Worm (Caenorhabditis elegans) whole organism, late embryonic: ENCODE results near the gene fut-1.

Experiments used
- ama-1 ChIP-seq: fragments of 150-350 bp; optimal IDR thresholded peaks from 2 replicates; lab custom pipeline; 2014
- hlh-30 ChIP-seq: sonication (generic microtip); optimal IDR thresholded peaks from 2 replicates; lab custom pipeline; 2017; ENCODE audit warnings: antibody characterized with exemption, missing genetic modification characterization, missing compliant biosample characterization; ENCODE audit not compliant: insufficient read depth
- lim-6 ChIP-seq: sonication (generic microtip); optimal IDR thresholded peaks from 2 replicates; lab custom pipeline; 2016; ENCODE audit warnings: missing genetic modification characterization, missing compliant biosample characterization
- sox-4 ChIP-seq: sonication (generic microtip); optimal IDR thresholded peaks from 2 replicates; lab custom pipeline; 2017; ENCODE audit warnings: mild to moderate bottlenecking, missing genetic modification characterization, inconsistent platforms, missing compliant biosample characterization
- zip-5 ChIP-seq: sonication (generic microtip); optimal IDR thresholded peaks from 2 replicates; lab custom pipeline; 2016; ENCODE audit warnings: missing genetic modification characterization, missing compliant biosample characterization

DNA sequence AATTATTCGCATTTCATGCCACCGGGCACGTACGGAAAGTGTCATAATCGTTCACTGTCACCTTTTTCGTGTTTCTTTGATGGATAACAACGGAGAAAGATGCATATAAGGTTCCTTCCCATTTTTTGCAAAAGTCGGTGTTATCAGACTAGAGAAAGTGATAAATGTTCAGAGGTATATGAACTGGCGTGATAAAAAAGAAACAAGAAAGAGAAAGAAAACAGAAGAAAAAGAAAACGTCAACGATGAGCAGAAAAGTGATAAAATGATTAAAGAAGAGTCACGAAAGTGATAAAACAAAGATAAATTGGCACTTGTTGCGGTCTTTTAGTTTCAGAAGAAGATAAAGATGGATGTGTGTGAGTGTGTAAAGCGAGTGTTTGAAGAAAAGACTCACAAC lies 29.1 kb downstream of the fut-1 start:
- no peak for TF ChIP-seq hlh-30
- TF ChIP-seq lim-6 (tag; lab: Kevin White, UChicago), result no peak
- no peak for TF ChIP-seq zip-5 (tag; lab: Kevin White, UChicago)
- TF ChIP-seq sox-4 (tag; lab: Kevin White, UChicago), result no peak
- no peak for TF ChIP-seq ama-1 (lab: Kevin White, UChicago)
